Worm (Caenorhabditis elegans): ENCODE data around the gene ttb-1.

The ttb-1 gene

ce11 chrV:185124-185523 is 28.5 kb downstream of the ttb-1 start (continued):
- no peak for TF ChIP-seq gei-17 (GFP tag; optimal IDR thresholded peaks at IDR 0.05)
- TF ChIP-seq dpff-1 (tag; optimal IDR thresholded peaks at IDR 0.05): no peak
- TF ChIP-seq ceh-91 (GFP tag; IDR thresholded peaks at IDR 0.05): peak; percentile 55; the same call in 1 of the 2 replicates
- TF ChIP-seq pha-4 (tag; optimal IDR thresholded peaks at IDR 0.05): no peak
- TF ChIP-seq F10E7.11 (tag; optimal IDR thresholded peaks at IDR 0.05): no peak
- TF ChIP-seq snpc-3.4 (tag; optimal IDR thresholded peaks at IDR 0.05): no peak
- TF ChIP-seq zim-3 (tag; optimal IDR thresholded peaks at IDR 0.05): no peak
- TF ChIP-seq F49E8.2 (tag; optimal IDR thresholded peaks at IDR 0.05; ENCODE audit: insufficient read depth): no peak
- TF ChIP-seq madf-3 (GFP tag; IDR thresholded peaks at IDR 0.05): no peak
- TF ChIP-seq aptf-2 (GFP tag; conservative IDR thresholded peaks at IDR 0.05): no peak
- TF ChIP-seq cebp-2 (GFP tag; IDR thresholded peaks at IDR 0.05): no peak
- no peak for TF ChIP-seq lag-1 (GFP tag; IDR thresholded peaks at IDR 0.05)
- no peak for TF ChIP-seq hrde-1 (tag; optimal IDR thresholded peaks at IDR 0.05; ENCODE audit: borderline replicate concordance)
- TF ChIP-seq F57A8.1 (GFP tag; optimal IDR thresholded peaks at IDR 0.05): no peak
- TF ChIP-seq K12H6.12 (tag; optimal IDR thresholded peaks at IDR 0.05): no peak
- peak; percentile 34; the same call in 1 of the 2 replicates for TF ChIP-seq D2030.7 (GFP tag; IDR thresholded peaks at IDR 0.05)
- TF ChIP-seq fkh-3 (tag; optimal IDR thresholded peaks at IDR 0.05): no peak
- peak; percentile 21 for TF ChIP-seq efl-1 (GFP tag; optimal IDR thresholded peaks at IDR 0.05)
- TF ChIP-seq ceh-58 (GFP tag; IDR thresholded peaks at IDR 0.05): no peak
- TF ChIP-seq sea-2 (GFP tag; IDR thresholded peaks at IDR 0.05): no peak
- no peak for TF ChIP-seq T07F8.4 (tag; optimal IDR thresholded peaks at IDR 0.05)
- no peak for TF ChIP-seq F37B4.10 (GFP tag; IDR thresholded peaks at IDR 0.05)
- TF ChIP-seq lsl-1 (GFP tag; optimal IDR thresholded peaks at IDR 0.05): peak; percentile 65
- TF ChIP-seq F23B12.7 (tag; optimal IDR thresholded peaks at IDR 0.05; ENCODE audit: insufficient read depth): no peak
- TF ChIP-seq pbrm-1 (GFP tag; IDR thresholded peaks at IDR 0.05): no peak
- TF ChIP-seq F33H1.4 (GFP tag; IDR thresholded peaks at IDR 0.05): peak; percentile 73
- TF ChIP-seq rec-8 (tag; optimal IDR thresholded peaks at IDR 0.05): no peak
- TF ChIP-seq ztf-28 (GFP tag; IDR thresholded peaks at IDR 0.05): no peak
- no peak for TF ChIP-seq let-526 (GFP tag; IDR thresholded peaks at IDR 0.05)
- no peak for TF ChIP-seq snpc-4 (GFP tag; optimal IDR thresholded peaks at IDR 0.05)
- TF ChIP-seq snpc-4 (tag; optimal IDR thresholded peaks at IDR 0.05): no peak
- TF ChIP-seq ekl-4 (GFP tag; IDR thresholded peaks at IDR 0.05): no peak
- no peak for TF ChIP-seq cebp-1 (GFP tag; IDR thresholded peaks at IDR 0.05)
- TF ChIP-seq cebp-1 (tag; optimal IDR thresholded peaks at IDR 0.05): no peak
- TF ChIP-seq madf-6 (GFP tag; IDR thresholded peaks at IDR 0.05): peak; percentile 60
- no peak for TF ChIP-seq ZK185.1 (tag; optimal IDR thresholded peaks at IDR 0.05; ENCODE audit: poor library complexity, severe bottlenecking)
- TF ChIP-seq him-1 (tag; optimal IDR thresholded peaks at IDR 0.05): no peak
- no peak for TF ChIP-seq F39B2.1 (GFP tag; IDR thresholded peaks at IDR 0.05)
- no peak for TF ChIP-seq lin-40 (tag; optimal IDR thresholded peaks at IDR 0.05)
- no peak for TF ChIP-seq nfyb-1 (GFP tag; IDR thresholded peaks at IDR 0.05)
- TF ChIP-seq hsf-1 (GFP tag; IDR thresholded peaks at IDR 0.05): no peak
- no peak for TF ChIP-seq Y56A3A.18 (GFP tag; IDR thresholded peaks at IDR 0.05)
- no peak for TF ChIP-seq C06A6.2 (GFP tag; conservative IDR thresholded peaks at IDR 0.05)
- no peak for TF ChIP-seq somi-1 (GFP tag; optimal IDR thresholded peaks at IDR 0.05)
- no peak for TF ChIP-seq madf-10 (tag; optimal IDR thresholded peaks at IDR 0.05)
- TF ChIP-seq die-1 (tag; optimal IDR thresholded peaks at IDR 0.05): no peak
- TF ChIP-seq snpc-1.1 (tag; optimal IDR thresholded peaks at IDR 0.05; ENCODE audit: insufficient read depth): no peak
